Fruit fly (Drosophila melanogaster): ENCODE data around the gene gdrd.
A peak's percentile ranks its signal among the peaks of the same experiment; 100 is the strongest.

Gene gdrd

dm6 chr3L:14678097-14678679 lies 13.0 kb upstream of the gdrd start, which contains the start of gene CG4914 (continued):
- TF ChIP-seq CG4318 (GFP tag; optimal IDR thresholded peaks at IDR 0.05) (peak; percentile 88), topi (GFP tag; optimal IDR thresholded peaks at IDR 0.05) (peak; percentile 89), CG9139 (GFP tag; optimal IDR thresholded peaks at IDR 0.05) (no peak), Sox102F (GFP tag; optimal IDR thresholded peaks at IDR 0.05) (peak; percentile 78), Ets21C (GFP tag; optimal IDR thresholded peaks at IDR 0.05) (peak; percentile 64), Eip78C (GFP tag) (peak; percentile 94), CG11762 (GFP tag; optimal IDR thresholded peaks at IDR 0.05; ENCODE audit: insufficient read depth) (peak; percentile 69), Hr39 (GFP tag; optimal IDR thresholded peaks at IDR 0.05) (peak; percentile 76), CG8119 (GFP tag; IDR thresholded peaks at IDR 0.05) (peak; percentile 90), CG11294 (GFP tag; IDR thresholded peaks at IDR 0.05) (peak; percentile 51), vri (GFP tag; optimal IDR thresholded peaks at IDR 0.05) (peak; percentile 26), fkh (GFP tag; optimal IDR thresholded peaks at IDR 0.05) (no peak), dac (GFP tag; optimal IDR thresholded peaks at IDR 0.05) (peak; percentile 63), CG34406 (GFP tag; optimal IDR thresholded peaks at IDR 0.05) (peak; percentile 85), esn (GFP tag; optimal IDR thresholded peaks at IDR 0.05) (peak; percentile 94), ss (GFP tag; optimal IDR thresholded peaks at IDR 0.05) (peak; percentile 26 to 56), Ets96B (tag; optimal IDR thresholded peaks at IDR 0.05) (peak; percentile 78)

DNA sequence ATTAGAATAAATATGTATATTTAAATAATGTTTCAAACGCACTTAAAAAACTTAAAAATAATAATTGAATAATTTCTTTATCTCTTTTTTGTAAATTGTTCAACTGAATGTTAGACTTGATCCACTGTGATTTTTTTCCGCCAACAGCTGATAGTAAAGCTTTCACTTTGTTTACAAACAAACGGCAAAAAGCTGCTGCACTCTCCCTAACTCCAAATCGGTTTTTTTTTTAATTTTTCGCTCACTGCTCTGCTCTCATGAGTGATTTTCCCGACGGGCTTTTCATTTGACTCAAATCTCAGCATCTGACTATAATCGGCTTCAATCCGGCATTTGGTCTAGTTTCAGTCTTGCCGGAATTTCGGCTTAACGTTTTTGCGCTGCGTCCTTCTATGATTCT lies 9.6 kb upstream of the gdrd start:
- TF ChIP-seq Blimp-1 (GFP tag; optimal IDR thresholded peaks at IDR 0.05) (no peak), fkh (GFP tag; optimal IDR thresholded peaks at IDR 0.05) (no peak), fd59A (GFP tag; optimal IDR thresholded peaks at IDR 0.05) (no peak), CG6163 (GFP tag; IDR thresholded peaks at IDR 0.05) (0 out of 3 replicates have a peak, but pooled peaks have one; percentile 13), CG31627 (GFP tag; optimal IDR thresholded peaks at IDR 0.05) (no peak), svp (GFP tag) (no peak), CG6276 (GFP tag; optimal IDR thresholded peaks at IDR 0.05) (peak; percentile 23), CG3919 (GFP tag; optimal IDR thresholded peaks at IDR 0.05) (no peak), ss (GFP tag; optimal IDR thresholded peaks at IDR 0.05) (no peak), Hr39 (GFP tag; optimal IDR thresholded peaks at IDR 0.05) (no peak), Sox102F (GFP tag; optimal IDR thresholded peaks at IDR 0.05) (no peak), cyc (GFP tag; optimal IDR thresholded peaks at IDR 0.05) (no peak), Ets96B (tag; optimal IDR thresholded peaks at IDR 0.05) (no peak), CG6792 (GFP tag; optimal IDR thresholded peaks at IDR 0.05) (no peak), Eip78C (GFP tag) (no peak), Hr4 (GFP tag; optimal IDR thresholded peaks at IDR 0.05) (no peak), CG1621 (tag; optimal IDR thresholded peaks at IDR 0.05) (no peak), CG6854 (GFP tag; optimal IDR thresholded peaks at IDR 0.05) (no peak), spab (GFP tag; optimal IDR thresholded peaks at IDR 0.05) (no peak), Ets21C (GFP tag; optimal IDR thresholded peaks at IDR 0.05) (no peak), CG7368 (GFP tag; optimal IDR thresholded peaks at IDR 0.05) (no peak), dac (GFP tag; optimal IDR thresholded peaks at IDR 0.05) (no peak), CG15336 (GFP tag; IDR thresholded peaks at IDR 0.05) (peak; percentile 58), acj6 (GFP tag; optimal IDR thresholded peaks at IDR 0.05) (no peak), CG8119 (GFP tag; IDR thresholded peaks at IDR 0.05) (no peak), topi (GFP tag; optimal IDR thresholded peaks at IDR 0.05) (no peak), Hr38 (GFP tag; optimal IDR thresholded peaks at IDR 0.05) (no peak)

DNA sequence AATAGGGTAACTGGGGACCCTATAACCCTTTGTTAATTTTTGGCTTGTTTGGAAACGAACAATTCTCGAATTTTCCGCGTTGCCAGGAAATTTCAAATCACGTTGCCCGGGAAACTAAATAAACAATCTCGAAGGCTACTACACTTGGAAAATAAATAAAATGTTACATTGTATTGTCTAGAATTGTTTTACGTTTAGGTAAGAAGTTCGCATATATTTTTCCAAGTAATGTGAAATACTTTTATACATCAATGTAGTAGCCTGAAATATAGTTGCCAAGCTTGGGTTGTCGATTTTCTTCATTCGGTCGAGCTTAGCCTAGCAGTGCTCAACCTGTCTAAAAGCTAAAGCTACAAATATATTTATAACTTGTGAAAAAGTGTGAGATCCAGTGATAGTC lies 6.7 kb upstream of the gdrd start, which contains the start of gene Dnaaf6:
Dnaaf6 (plus strand) TSS at position 301 of the 400 bp plus-strand sequence.
- TF ChIP-seq CG34406 (GFP tag; optimal IDR thresholded peaks at IDR 0.05) (no peak), dac (GFP tag; optimal IDR thresholded peaks at IDR 0.05) (no peak), Hr4 (GFP tag; optimal IDR thresholded peaks at IDR 0.05) (no peak), CG10669 (GFP tag; optimal IDR thresholded peaks at IDR 0.05) (no peak), lz (GFP tag; optimal IDR thresholded peaks at IDR 0.05) (no peak), cyc (GFP tag; optimal IDR thresholded peaks at IDR 0.05) (no peak), CG7368 (GFP tag; optimal IDR thresholded peaks at IDR 0.05) (no peak), spab (GFP tag; optimal IDR thresholded peaks at IDR 0.05) (no peak), CG11762 (GFP tag; optimal IDR thresholded peaks at IDR 0.05; ENCODE audit: insufficient read depth) (no peak), CG9139 (GFP tag; optimal IDR thresholded peaks at IDR 0.05) (no peak), CG6792 (GFP tag; optimal IDR thresholded peaks at IDR 0.05) (no peak), ss (GFP tag; optimal IDR thresholded peaks at IDR 0.05) (no peak)
